Worm (Caenorhabditis elegans) whole organism, late embryonic: ENCODE measurements around the gene jhdm-1.

Experiments used
- ama-1 ChIP-seq: fragments of 150-350 bp; optimal IDR thresholded peaks from 2 replicates; lab custom pipeline; 2014
- syd-9 ChIP-seq: sonication (generic microtip); optimal IDR thresholded peaks from 2 replicates; lab custom pipeline; 2016; ENCODE audit warnings: mild to moderate bottlenecking, missing genetic modification characterization, moderate library complexity, missing compliant biosample characterization
- unc-55 ChIP-seq: sonication (generic microtip); optimal IDR thresholded peaks from 2 replicates; lab custom pipeline; 2017; ENCODE audit warnings: missing biosample characterization, missing genetic modification reagents, missing genetic modification characterization

DNA sequence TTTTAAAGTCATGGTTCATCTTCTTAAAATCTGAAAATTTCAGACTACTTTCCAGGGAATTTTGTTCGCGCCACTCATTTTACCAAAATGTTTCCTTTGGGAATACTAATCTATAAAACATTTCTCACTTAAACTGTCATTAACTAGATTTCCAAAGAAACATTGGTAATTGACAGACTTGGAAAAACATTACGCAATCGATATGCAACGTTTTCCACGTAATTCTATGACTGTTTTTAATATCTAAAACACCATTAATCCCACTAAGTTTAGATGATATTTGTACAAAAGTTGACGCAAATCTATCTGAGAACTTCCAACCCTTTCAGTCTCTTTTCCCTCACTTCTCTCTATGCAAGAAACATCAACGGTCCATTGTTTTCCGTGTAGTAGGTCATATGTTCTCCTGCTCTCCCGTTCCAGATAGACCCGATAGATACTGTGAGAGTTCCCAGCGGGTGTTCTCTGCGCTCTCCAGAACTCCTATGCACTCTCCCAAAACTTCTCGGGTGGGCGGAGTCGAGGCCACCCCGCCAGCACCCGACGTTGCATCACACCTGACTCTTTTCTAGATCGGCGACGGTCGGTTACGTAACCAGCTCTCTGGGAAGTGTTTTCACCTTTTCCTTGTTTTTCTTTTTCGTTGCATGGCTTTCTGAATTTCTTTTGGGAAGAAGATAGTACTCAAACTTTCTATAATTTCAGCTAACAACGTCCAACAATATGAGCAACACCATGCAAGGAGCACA, 24.1 kb downstream of the jhdm-1 start, which contains the start of gene zip-8:
- TF ChIP-seq syd-9 (no peak), ama-1 (no peak), unc-55 (no peak)
